Worm (Caenorhabditis elegans) whole organism, L1 larva: ENCODE results near the gene slc-25A10.

Experiments used
- C04F5.9 ChIP-seq: sonication (generic microtip); optimal IDR thresholded peaks from 2 replicates; lab custom pipeline; 2016; ENCODE audit warnings: missing genetic modification characterization, missing compliant biosample characterization
- C34B4.2 ChIP-seq: sonication (generic microtip); optimal IDR thresholded peaks from 2 replicates; lab custom pipeline; 2017; ENCODE audit warnings: mild to moderate bottlenecking, missing genetic modification characterization, missing compliant biosample characterization
- F16B12.6 ChIP-seq: fragments of 150-350 bp; optimal IDR thresholded peaks from 2 replicates; lab custom pipeline; 2014; ENCODE audit warnings: missing biosample characterization, missing genetic modification characterization
- Y116A8C.19 ChIP-seq: sonication (generic microtip); optimal IDR thresholded peaks from 2 replicates; lab custom pipeline; 2016; ENCODE audit warnings: missing compliant biosample characterization, missing genetic modification characterization, borderline replicate concordance
- alr-1 ChIP-seq: fragments of 200-800 bp; sonication (Bioruptor generic); optimal IDR thresholded peaks from 2 replicates; lab custom pipeline; 2018; ENCODE audit warnings: borderline replicate concordance, mild to moderate bottlenecking, missing genetic modification characterization, missing compliant biosample characterization
- blmp-1 ChIP-seq: fragments of 150-350 bp; optimal IDR thresholded peaks from 2 replicates; lab custom pipeline; 2014; ENCODE audit warnings: missing biosample characterization, missing genetic modification characterization
- ceh-63 ChIP-seq: fragments of 200-800 bp; sonication (Bioruptor generic); optimal IDR thresholded peaks from 2 replicates; lab custom pipeline; 2018; ENCODE audit warnings: mild to moderate bottlenecking, missing genetic modification characterization, missing compliant biosample characterization
- ceh-8 ChIP-seq: fragments of 200-800 bp; sonication (Bioruptor generic); optimal IDR thresholded peaks from 2 replicates; lab custom pipeline; 2018; ENCODE audit warnings: mild to moderate bottlenecking, missing genetic modification characterization, moderate library complexity, missing compliant biosample characterization
- ceh-82 ChIP-seq, 3 experiments: fragments of 150-350 bp in 1 of 3; sonication (generic microtip) in 2 of 3; optimal IDR thresholded peaks; 2 replicates each; lab custom pipeline; 2014 to 2017; ENCODE audit warnings: missing biosample characterization in 3 of 3, missing genetic modification characterization in 3 of 3
- dsc-1 ChIP-seq: sonication (generic microtip); optimal IDR thresholded peaks from 2 replicates; lab custom pipeline; 2016; ENCODE audit warnings: mild to moderate bottlenecking, missing genetic modification characterization, missing compliant biosample characterization
- efl-1 ChIP-seq, 4 experiments: fragments of 150-350 bp; optimal IDR thresholded peaks in 3 of 4; peaks in 1 of 4; 1 replicate in 1 of 4; 2 replicates in 3 of 4; lab custom pipeline; 2014; ENCODE audit warnings: missing biosample characterization in 2 of 4, missing genetic modification characterization in 2 of 4, missing genetic modification reagents in 2 of 4
- egl-27 ChIP-seq, 2 experiments: fragments of 150-350 bp in 1 of 2; sonication (generic microtip); optimal IDR thresholded peaks; 3 replicates each; lab custom pipeline; 2017 to 2018; ENCODE audit warnings: missing biosample characterization in 2 of 2, missing genetic modification characterization in 2 of 2, missing genetic modification reagents in 2 of 2
- ets-5 ChIP-seq: fragments of 200-800 bp; sonication (Bioruptor generic); IDR thresholded peaks from 2 replicates; pipeline ENCODE4 v1.3.6; 2022; ENCODE audit warnings: missing genetic modification characterization, missing compliant biosample characterization
- fkh-4 ChIP-seq: sonication (generic microtip); optimal IDR thresholded peaks from 2 replicates; lab custom pipeline; 2016; ENCODE audit warnings: missing compliant biosample characterization, missing genetic modification characterization, borderline replicate concordance
- fkh-8 ChIP-seq: sonication (generic microtip); optimal IDR thresholded peaks from 2 replicates; lab custom pipeline; 2016; ENCODE audit warnings: mild to moderate bottlenecking, missing genetic modification characterization, missing compliant biosample characterization
- hlh-4 ChIP-seq: sonication (generic microtip); optimal IDR thresholded peaks from 2 replicates; lab custom pipeline; 2016; ENCODE audit warnings: mild to moderate bottlenecking, missing genetic modification characterization, missing compliant biosample characterization
- hpl-2 ChIP-seq: fragments of 150-350 bp; optimal IDR thresholded peaks from 2 replicates; lab custom pipeline; 2014; ENCODE audit warnings: missing biosample characterization, missing genetic modification reagents, missing genetic modification characterization
- lin-13 ChIP-seq: fragments of 150-350 bp; optimal IDR thresholded peaks from 2 replicates; lab custom pipeline; 2014; ENCODE audit warnings: missing biosample characterization, missing genetic modification reagents, missing genetic modification characterization
- lin-14 ChIP-seq: fragments of 200-800 bp; sonication (Bioruptor generic); optimal IDR thresholded peaks from 2 replicates; lab custom pipeline; 2018; ENCODE audit warnings: mild to moderate bottlenecking, missing genetic modification characterization, moderate library complexity, missing compliant biosample characterization
- lir-3 ChIP-seq: sonication (generic microtip); optimal IDR thresholded peaks from 2 replicates; lab custom pipeline; 2016; ENCODE audit warnings: mild to moderate bottlenecking, missing genetic modification characterization, moderate library complexity, missing compliant biosample characterization; ENCODE audit not compliant: poor library complexity
- lsy-2 ChIP-seq, 2 experiments: fragments of 150-350 bp; optimal IDR thresholded peaks; 2 replicates each; lab custom pipeline; 2014; ENCODE audit warnings: missing biosample characterization in 2 of 2, missing genetic modification characterization in 2 of 2
- mab-9 ChIP-seq: fragments of 200-800 bp; sonication (Bioruptor generic); IDR thresholded peaks from 2 replicates; pipeline ENCODE4 v1.3.6; 2022; ENCODE audit warnings: missing genetic modification reagents, missing genetic modification characterization, missing compliant biosample characterization
- mep-1 ChIP-seq: fragments of 150-350 bp; optimal IDR thresholded peaks from 2 replicates; lab custom pipeline; 2014; ENCODE audit warnings: missing biosample characterization, missing genetic modification characterization
- nhr-11 ChIP-seq: fragments of 150-350 bp; optimal IDR thresholded peaks from 2 replicates; lab custom pipeline; 2014; ENCODE audit warnings: missing biosample characterization, missing genetic modification characterization
- nhr-19 ChIP-seq: fragments of 200-800 bp; sonication (Bioruptor generic); conservative IDR thresholded peaks from 2 replicates; pipeline ENCODE4 v1.3.6; 2022; ENCODE audit warnings: missing genetic modification characterization, missing compliant biosample characterization
- nhr-20 ChIP-seq: sonication (generic microtip); optimal IDR thresholded peaks from 2 replicates; lab custom pipeline; 2016; ENCODE audit warnings: mild to moderate bottlenecking, missing genetic modification characterization, missing compliant biosample characterization
- nhr-28 ChIP-seq: fragments of 150-350 bp; optimal IDR thresholded peaks from 2 replicates; lab custom pipeline; 2014; ENCODE audit warnings: missing biosample characterization, missing genetic modification characterization
- nhr-47 ChIP-seq: sonication (generic microtip); optimal IDR thresholded peaks from 2 replicates; lab custom pipeline; 2016; ENCODE audit warnings: mild to moderate bottlenecking, missing genetic modification characterization, moderate library complexity, missing compliant biosample characterization
- nhr-71 ChIP-seq: sonication (generic microtip); optimal IDR thresholded peaks from 2 replicates; lab custom pipeline; 2016; ENCODE audit warnings: mild to moderate bottlenecking, missing genetic modification characterization, moderate library complexity, missing compliant biosample characterization
- nhr-77 ChIP-seq: fragments of 150-350 bp; optimal IDR thresholded peaks from 2 replicates; lab custom pipeline; 2014; ENCODE audit warnings: missing biosample characterization, missing genetic modification characterization
- nhr-85 ChIP-seq: sonication (generic microtip); peaks from one replicate; lab custom pipeline; 2016; ENCODE audit warnings: missing genetic modification characterization, inconsistent platforms, missing compliant biosample characterization
- nhr-90 ChIP-seq: sonication (generic microtip); optimal IDR thresholded peaks from 2 replicates; lab custom pipeline; 2016; ENCODE audit warnings: mild to moderate bottlenecking, missing genetic modification characterization, missing compliant biosample characterization; ENCODE audit not compliant: poor library complexity
- pag-3 ChIP-seq: sonication (generic microtip); optimal IDR thresholded peaks from 2 replicates; lab custom pipeline; 2017; ENCODE audit warnings: missing genetic modification characterization, mild to moderate bottlenecking, missing compliant biosample characterization, antibody characterized with exemption, borderline replicate concordance; ENCODE audit not compliant: insufficient read depth
- skn-1 ChIP-seq: fragments of 150-350 bp; optimal IDR thresholded peaks from 2 replicates; lab custom pipeline; 2014; ENCODE audit warnings: missing biosample characterization, missing genetic modification characterization
- sptf-1 ChIP-seq: fragments of 150-350 bp; optimal IDR thresholded peaks from 2 replicates; lab custom pipeline; 2014; ENCODE audit warnings: missing biosample characterization, missing genetic modification characterization
- swsn-7 ChIP-seq: sonication (generic microtip); optimal IDR thresholded peaks from 2 replicates; lab custom pipeline; 2016; ENCODE audit warnings: missing genetic modification characterization, missing compliant biosample characterization
- unc-130 ChIP-seq: fragments of 150-350 bp; optimal IDR thresholded peaks from 2 replicates; lab custom pipeline; 2017; ENCODE audit warnings: missing biosample characterization, missing genetic modification characterization, inconsistent platforms
- unc-62 ChIP-seq: fragments of 150-350 bp; optimal IDR thresholded peaks from 2 replicates; lab custom pipeline; 2014; ENCODE audit warnings: missing biosample characterization, missing genetic modification reagents, missing genetic modification characterization
- unc-98 ChIP-seq: fragments of 200-800 bp; sonication (Bioruptor generic); IDR thresholded peaks from 2 replicates; pipeline ENCODE4 v1.3.6; 2022; ENCODE audit warnings: missing genetic modification characterization, missing compliant biosample characterization
- xbp-1 ChIP-seq: sonication (generic microtip); optimal IDR thresholded peaks from 2 replicates; lab custom pipeline; 2016; ENCODE audit warnings: missing genetic modification characterization, missing compliant biosample characterization
- zag-1 ChIP-seq: fragments of 150-350 bp; optimal IDR thresholded peaks from 2 replicates; lab custom pipeline; 2014; ENCODE audit warnings: missing biosample characterization, missing genetic modification characterization
- zip-4 ChIP-seq: fragments of 200-800 bp; sonication (Bioruptor generic); optimal IDR thresholded peaks from 2 replicates; lab custom pipeline; 2018; ENCODE audit warnings: mild to moderate bottlenecking, missing genetic modification characterization, moderate library complexity, missing compliant biosample characterization
- ztf-11 ChIP-seq, 2 experiments: sonication (generic microtip); optimal IDR thresholded peaks; 2 replicates each; lab custom pipeline; 2016 to 2017; ENCODE audit warnings: missing genetic modification characterization in 2 of 2, missing biosample characterization in 1 of 2, missing compliant biosample characterization in 1 of 2

slc-25A10 gene

ce11 chrX:6744978-6745377 lies 19.5 kb upstream of the slc-25A10 start (continued):
- TF ChIP-seq ets-5 (no peak), ceh-8 (GFP tag; lab: Kevin White, UChicago) (no peak), ceh-82 (tag; optimal IDR thresholded peaks at IDR 0.05; lab: Kevin White, UChicago) (peak in 1 of 3 experiments; percentile 27), swsn-7 (tag; lab: Kevin White, UChicago) (peak; percentile 19), mab-9 (GFP tag; lab: Robert Waterston, UW) (0 out of 2 replicates have a peak, but pooled peaks have one; percentile 41), zag-1 (tag; lab: Kevin White, UChicago) (no peak), mep-1 (peak; percentile 20), unc-62 (no peak), dsc-1 (tag; lab: Kevin White, UChicago) (no peak), alr-1 (tag; lab: Kevin White, UChicago) (no peak), sptf-1 (tag; lab: Kevin White, UChicago) (no peak), fkh-8 (tag; lab: Kevin White, UChicago) (peak; percentile 7), hpl-2 (GFP tag; lab: Kevin White, UChicago) (no peak), nhr-90 (no peak), ceh-63 (no peak), nhr-19 (GFP tag; lab: Robert Waterston, UW) (no peak), nhr-77 (tag; lab: Kevin White, UChicago) (no peak), ztf-11 (tag; optimal IDR thresholded peaks at IDR 0.05; lab: Kevin White, UChicago) (no peak), blmp-1 (tag; lab: Kevin White, UChicago) (no peak), nhr-28 (tag; lab: Kevin White, UChicago) (no peak), hlh-4 (tag; lab: Kevin White, UChicago) (no peak), efl-1 (optimal IDR thresholded peaks at IDR 0.05; lab: Kevin White, UChicago) (no peak), efl-1 (GFP tag; optimal IDR thresholded peaks at IDR 0.05 in 1 of 2; lab: Kevin White, UChicago) (no peak), skn-1 (tag; lab: Kevin White, UChicago) (no peak), nhr-47 (tag; lab: Kevin White, UChicago) (no peak), Y116A8C.19 (no peak), lsy-2 (tag; optimal IDR thresholded peaks at IDR 0.05; lab: Kevin White, UChicago) (no peak), nhr-71 (tag; lab: Kevin White, UChicago) (no peak), lin-14 (GFP tag; lab: Kevin White, UChicago) (peak; percentile 85), nhr-11 (tag; lab: Kevin White, UChicago) (no peak), lin-13 (no peak), egl-27 (tag; optimal IDR thresholded peaks at IDR 0.05; lab: Kevin White, UChicago) (no peak), xbp-1 (tag; lab: Kevin White, UChicago) (no peak), C04F5.9 (tag; lab: Kevin White, UChicago) (no peak), F16B12.6 (tag; lab: Kevin White, UChicago) (no peak), unc-98 (GFP tag; lab: Robert Waterston, UW) (no peak), zip-4 (GFP tag; lab: Kevin White, UChicago) (no peak), C34B4.2 (tag; lab: Kevin White, UChicago) (no peak), nhr-20 (tag; lab: Kevin White, UChicago) (no peak), unc-130 (tag; lab: Kevin White, UChicago) (no peak), fkh-4 (no peak), nhr-85 (tag; lab: Kevin White, UChicago) (no peak), lir-3 (tag; lab: Kevin White, UChicago) (no peak), pag-3 (tag; lab: Kevin White, UChicago) (no peak)
- TF ChIP-seq, all 84 proteins: peak for 11
